Worm (Caenorhabditis elegans) whole organism, L2 larva: ENCODE data around the gene C15H9.4.
A peak's percentile ranks its signal among the peaks of the same experiment; 100 is the strongest.

Source experiments
- C34F6.9 ChIP-seq: fragments of 150-350 bp; optimal IDR thresholded peaks from 2 replicates; lab custom pipeline; 2014; ENCODE audit warnings: missing biosample characterization, missing genetic modification characterization
- R02D3.7 ChIP-seq: fragments of 150-350 bp; optimal IDR thresholded peaks from 2 replicates; lab custom pipeline; 2014; ENCODE audit warnings: missing biosample characterization, missing genetic modification characterization
- Y55F3AM.14 ChIP-seq: fragments of 200-800 bp; sonication (Bioruptor generic); optimal IDR thresholded peaks from 2 replicates; lab custom pipeline; 2018; ENCODE audit warnings: mild to moderate bottlenecking, missing genetic modification characterization, missing compliant biosample characterization
- ZK546.5 ChIP-seq: sonication (generic microtip); optimal IDR thresholded peaks from 2 replicates; lab custom pipeline; 2017; ENCODE audit warnings: missing biosample characterization, missing genetic modification characterization
- alr-1 ChIP-seq: fragments of 150-350 bp; optimal IDR thresholded peaks from 2 replicates; lab custom pipeline; 2014; ENCODE audit warnings: missing biosample characterization, missing genetic modification characterization
- aly-2 ChIP-seq: fragments of 150-350 bp; optimal IDR thresholded peaks from 2 replicates; lab custom pipeline; 2014; ENCODE audit warnings: missing biosample characterization, missing genetic modification characterization
- ama-1 ChIP-seq: fragments of 150-350 bp; optimal IDR thresholded peaks from 2 replicates; lab custom pipeline; 2018; ENCODE audit warnings: inconsistent platforms
- blmp-1 ChIP-seq: sonication (generic microtip); optimal IDR thresholded peaks from 2 replicates; lab custom pipeline; 2017; ENCODE audit warnings: missing genetic modification characterization, mild to moderate bottlenecking, missing compliant biosample characterization, antibody characterized with exemption, moderate library complexity; ENCODE audit not compliant: insufficient read depth
- ceh-16 ChIP-seq: fragments of 150-350 bp; optimal IDR thresholded peaks from 2 replicates; lab custom pipeline; 2014; ENCODE audit warnings: missing biosample characterization, missing genetic modification characterization
- ceh-82 ChIP-seq: fragments of 150-350 bp; optimal IDR thresholded peaks from 2 replicates; lab custom pipeline; 2014; ENCODE audit warnings: missing biosample characterization, missing genetic modification characterization
- crh-2 ChIP-seq: sonication (generic microtip); optimal IDR thresholded peaks from 2 replicates; lab custom pipeline; 2017; ENCODE audit warnings: missing biosample characterization, missing genetic modification characterization
- dmd-4 ChIP-seq: sonication (generic microtip); optimal IDR thresholded peaks from 2 replicates; lab custom pipeline; 2017; ENCODE audit warnings: missing biosample characterization, missing genetic modification characterization
- egl-27 ChIP-seq: sonication (generic microtip); optimal IDR thresholded peaks from 3 replicates; lab custom pipeline; 2017; ENCODE audit warnings: missing biosample characterization, missing genetic modification reagents, missing genetic modification characterization
- elt-1 ChIP-seq: fragments of 150-350 bp; optimal IDR thresholded peaks from 2 replicates; lab custom pipeline; 2014; ENCODE audit warnings: missing biosample characterization, missing genetic modification characterization
- elt-3 ChIP-seq: sonication (generic microtip); optimal IDR thresholded peaks from 2 replicates; lab custom pipeline; 2017; ENCODE audit warnings: missing biosample characterization, missing genetic modification characterization
- fos-1 ChIP-seq: fragments of 150-350 bp; optimal IDR thresholded peaks from 2 replicates; lab custom pipeline; 2014; ENCODE audit warnings: missing biosample characterization, missing genetic modification characterization
- gmeb-1 ChIP-seq: fragments of 150-350 bp; optimal IDR thresholded peaks from 2 replicates; lab custom pipeline; 2014; ENCODE audit warnings: missing biosample characterization, missing genetic modification characterization
- lin-11 ChIP-seq: fragments of 150-350 bp; sonication (generic microtip); optimal IDR thresholded peaks from 2 replicates; lab custom pipeline; 2014; ENCODE audit warnings: missing biosample characterization, missing genetic modification characterization, inconsistent platforms, mixed read lengths
- lin-13 ChIP-seq: fragments of 150-350 bp; optimal IDR thresholded peaks from 2 replicates; lab custom pipeline; 2014; ENCODE audit warnings: missing biosample characterization, missing genetic modification reagents, missing genetic modification characterization
- lin-39 ChIP-seq: fragments of 150-350 bp; optimal IDR thresholded peaks from 2 replicates; lab custom pipeline; 2014; ENCODE audit warnings: missing biosample characterization, missing genetic modification reagents, missing genetic modification characterization
- mab-5 ChIP-seq: fragments of 150-350 bp; optimal IDR thresholded peaks from 2 replicates; lab custom pipeline; 2014; ENCODE audit warnings: missing biosample characterization, missing genetic modification characterization
- mdl-1 ChIP-seq, 2 experiments: fragments of 150-350 bp in 1 of 2; sonication (generic microtip) in 1 of 2; optimal IDR thresholded peaks; 2 replicates each; lab custom pipeline; 2017; ENCODE audit warnings: missing biosample characterization in 2 of 2, missing genetic modification characterization in 2 of 2
- nhr-10 ChIP-seq: sonication (generic microtip); optimal IDR thresholded peaks from 2 replicates; lab custom pipeline; 2017; ENCODE audit warnings: missing biosample characterization, missing genetic modification characterization
- nhr-11 ChIP-seq: fragments of 150-350 bp; optimal IDR thresholded peaks from 2 replicates; lab custom pipeline; 2014; ENCODE audit warnings: missing biosample characterization, missing genetic modification characterization
- nhr-129 ChIP-seq: fragments of 150-350 bp; optimal IDR thresholded peaks from 2 replicates; lab custom pipeline; 2014; ENCODE audit warnings: missing biosample characterization, missing genetic modification characterization
- nhr-21 ChIP-seq: fragments of 150-350 bp; optimal IDR thresholded peaks from 2 replicates; lab custom pipeline; 2014; ENCODE audit warnings: missing biosample characterization, missing genetic modification characterization
- nhr-237 ChIP-seq: fragments of 150-350 bp; optimal IDR thresholded peaks from 2 replicates; lab custom pipeline; 2014; ENCODE audit warnings: missing biosample characterization, missing genetic modification characterization
- nhr-25 ChIP-seq: fragments of 150-350 bp; sonication (generic microtip); optimal IDR thresholded peaks from 3 replicates; lab custom pipeline; 2014; ENCODE audit warnings: missing biosample characterization, missing genetic modification characterization
- nhr-6 ChIP-seq: fragments of 150-350 bp; optimal IDR thresholded peaks from 2 replicates; lab custom pipeline; 2014; ENCODE audit warnings: missing biosample characterization, missing genetic modification characterization
- peb-1 ChIP-seq: fragments of 150-350 bp; optimal IDR thresholded peaks from 2 replicates; lab custom pipeline; 2014; ENCODE audit warnings: missing biosample characterization, missing genetic modification characterization
- sma-3 ChIP-seq: sonication (generic microtip); optimal IDR thresholded peaks from 2 replicates; lab custom pipeline; 2016; ENCODE audit warnings: missing genetic modification reagents, missing genetic modification characterization, missing compliant biosample characterization
- sma-9 ChIP-seq, 2 experiments: fragments of 150-350 bp in 1 of 2; sonication (generic microtip) in 1 of 2; optimal IDR thresholded peaks; 2 replicates each; lab custom pipeline; 2014 to 2016; ENCODE audit warnings: missing genetic modification characterization in 2 of 2, mild to moderate bottlenecking in 1 of 2, missing biosample characterization in 1 of 2, missing compliant biosample characterization in 1 of 2, missing genetic modification reagents in 1 of 2, moderate library complexity in 1 of 2
- unc-39 ChIP-seq: fragments of 150-350 bp; optimal IDR thresholded peaks from 2 replicates; lab custom pipeline; 2014; ENCODE audit warnings: missing biosample characterization, missing genetic modification characterization
- unc-55 ChIP-seq: fragments of 150-350 bp; sonication (generic microtip); optimal IDR thresholded peaks from 3 replicates; lab custom pipeline; 2014; ENCODE audit warnings: missing biosample characterization, missing genetic modification reagents, missing genetic modification characterization
- ztf-1 ChIP-seq: fragments of 200-800 bp; sonication (Bioruptor generic); conservative IDR thresholded peaks from 2 replicates; pipeline ENCODE4 v1.3.6; 2022; ENCODE audit warnings: missing genetic modification characterization, missing compliant biosample characterization
- ztf-11 ChIP-seq: sonication (generic microtip); optimal IDR thresholded peaks from 2 replicates; lab custom pipeline; 2017; ENCODE audit warnings: missing biosample characterization, missing genetic modification characterization
- ztf-4 ChIP-seq: fragments of 150-350 bp; optimal IDR thresholded peaks from 2 replicates; lab custom pipeline; 2014; ENCODE audit warnings: missing biosample characterization, missing genetic modification characterization

C15H9.4 gene

DNA sequence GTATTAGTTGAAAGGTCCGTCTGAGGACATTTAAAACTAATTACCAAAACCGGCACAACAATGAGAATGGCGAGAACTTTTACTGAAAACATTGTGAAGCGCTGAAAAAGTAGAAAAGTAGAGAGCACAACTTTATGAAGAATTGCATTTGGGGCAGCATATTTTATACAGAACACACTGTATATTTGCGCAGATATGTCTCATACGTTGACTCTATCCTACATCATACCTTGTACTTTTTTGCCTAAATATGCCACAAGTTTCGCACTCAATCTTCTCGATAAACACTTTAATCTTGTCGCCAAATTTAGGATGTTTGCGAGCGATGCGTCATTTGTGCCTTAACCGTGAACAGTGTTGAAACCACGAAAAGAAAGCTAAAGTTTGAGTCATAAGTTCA, 5.9 kb downstream of the C15H9.4 start, which contains the start of gene C15H9.11:
C15H9.11 (minus strand) TSS at position 101 of the 400 bp plus-strand sequence.
- TF ChIP-seq ceh-82 (no peak), nhr-11 (tag; lab: Kevin White, UChicago) (no peak), blmp-1 (no peak)

DNA sequence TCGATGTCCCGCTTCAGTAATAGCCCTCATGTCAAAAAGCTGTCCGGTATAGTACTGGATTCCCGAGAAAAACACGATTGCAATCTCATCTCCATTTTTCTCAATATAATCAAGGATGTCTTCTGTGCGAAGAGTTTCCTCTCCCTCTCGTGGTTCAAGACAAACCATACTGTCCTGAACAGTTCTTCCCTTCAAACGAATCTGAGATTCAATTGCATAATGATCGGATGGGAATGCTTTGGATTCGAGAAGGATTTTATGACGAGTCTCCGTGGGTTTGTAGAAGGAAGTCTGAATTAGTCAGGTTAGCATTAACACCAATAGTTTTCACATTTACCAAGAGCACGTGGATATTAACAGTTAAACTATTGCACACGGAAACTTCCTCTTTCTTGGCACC, 10.5 kb downstream of the C15H9.4 start:
- TF ChIP-seq aly-2, result no peak
- TF ChIP-seq unc-55 (GFP tag; lab: Kevin White, UChicago), result no peak
- TF ChIP-seq egl-27 (tag; lab: Kevin White, UChicago), result no peak
- TF ChIP-seq nhr-6 (tag; lab: Kevin White, UChicago), result no peak

DNA sequence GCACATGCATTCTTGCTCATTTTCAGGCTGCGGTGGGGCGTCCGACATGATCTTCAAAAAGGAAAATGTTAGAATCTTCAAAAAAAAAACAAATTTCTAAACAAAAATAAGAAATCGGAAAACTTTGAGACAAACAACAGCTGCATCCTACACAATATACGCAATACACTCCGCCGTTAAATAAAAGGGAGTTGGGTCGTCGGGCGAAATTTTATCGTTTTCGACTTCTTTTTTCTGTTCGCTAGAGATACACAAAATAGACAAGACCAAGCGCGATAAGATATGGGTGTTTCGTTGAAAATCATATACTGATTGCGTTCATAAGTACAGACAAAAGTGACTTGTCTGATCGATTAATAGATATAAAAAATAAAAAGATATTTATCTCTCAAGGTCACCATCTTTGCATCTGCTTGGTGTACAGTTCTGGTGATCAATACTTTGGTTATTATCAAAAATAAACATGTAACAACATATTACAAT, 11.9 kb downstream of the C15H9.4 start, which contains the start of gene kynu-1:
kynu-1 (minus strand) TSS at position 51 of the 483 bp plus-strand sequence.
- TF ChIP-seq egl-27 (tag; lab: Kevin White, UChicago), result peak; percentile 8
- TF ChIP-seq unc-39 (tag; lab: Kevin White, UChicago), result no peak
- no peak for TF ChIP-seq ceh-16 (tag; lab: Kevin White, UChicago)
- TF ChIP-seq R02D3.7 (tag; lab: Kevin White, UChicago), result no peak
- TF ChIP-seq elt-3 (tag; lab: Kevin White, UChicago), result no peak
- TF ChIP-seq blmp-1, result peak; percentile 42
- TF ChIP-seq peb-1 (tag; lab: Kevin White, UChicago), result no peak
- TF ChIP-seq lin-13 (GFP tag; lab: Kevin White, UChicago), result no peak
- peak; percentile 56 for TF ChIP-seq sma-9 (GFP tag; optimal IDR thresholded peaks at IDR 0.05; lab: Kevin White, UChicago)
- no peak for TF ChIP-seq sma-9 (tag; optimal IDR thresholded peaks at IDR 0.05; lab: Kevin White, UChicago)
- no peak for TF ChIP-seq ZK546.5
- peak; percentile 26 for TF ChIP-seq sma-3 (GFP tag; lab: Kevin White, UChicago)
- no peak for TF ChIP-seq unc-55 (GFP tag; lab: Kevin White, UChicago)
- TF ChIP-seq mab-5 (tag; lab: Kevin White, UChicago), result no peak
- TF ChIP-seq elt-1 (tag; lab: Kevin White, UChicago), result no peak
- TF ChIP-seq ztf-1 (GFP tag; lab: Robert Waterston, UW), result no peak
- no peak for TF ChIP-seq aly-2
- no peak for TF ChIP-seq alr-1 (tag; lab: Kevin White, UChicago)
- no peak for TF ChIP-seq Y55F3AM.14 (GFP tag; lab: Kevin White, UChicago)
- TF ChIP-seq nhr-21, result peak; percentile 27
- TF ChIP-seq nhr-6 (tag; lab: Kevin White, UChicago), result no peak
- peak; percentile 31 for TF ChIP-seq nhr-25 (tag; lab: Kevin White, UChicago)
- peak; percentile 0 for TF ChIP-seq gmeb-1 (tag; lab: Kevin White, UChicago)
- TF ChIP-seq crh-2 (tag; lab: Kevin White, UChicago), result no peak
- no peak for TF ChIP-seq C34F6.9
- peak; percentile 54 for TF ChIP-seq fos-1 (tag; lab: Kevin White, UChicago)
- no peak for TF ChIP-seq lin-39 (tag; lab: Kevin White, UChicago)
- no peak for TF ChIP-seq nhr-237 (tag; lab: Kevin White, UChicago)
- no peak for TF ChIP-seq lin-11 (tag; lab: Kevin White, UChicago)

DNA sequence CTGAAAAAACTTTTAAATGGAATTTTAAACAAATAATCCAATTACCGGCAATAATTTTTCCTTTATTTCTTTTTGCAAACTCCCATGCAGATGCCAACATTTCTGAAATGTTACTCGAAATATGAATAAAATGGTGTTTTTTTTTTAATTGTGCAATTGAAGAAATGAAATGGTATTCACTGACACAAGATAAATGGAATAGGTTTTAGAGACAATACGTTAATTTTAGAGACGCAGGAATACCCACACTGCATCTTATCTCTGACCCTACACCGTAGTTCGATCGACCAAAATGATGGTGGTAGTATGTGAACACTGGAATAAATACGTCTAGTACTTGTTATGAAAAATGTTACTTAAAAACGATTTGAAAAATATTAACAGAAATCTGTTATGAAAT, 15.4 kb downstream of the C15H9.4 start, which contains the start of gene prx-3:
prx-3 (minus strand) TSS at position 101 of the 400 bp plus-strand sequence.
- no peak for TF ChIP-seq ZK546.5
- no peak for TF ChIP-seq ceh-16 (tag; lab: Kevin White, UChicago)
- no peak for TF ChIP-seq ceh-82
- TF ChIP-seq nhr-11 (tag; lab: Kevin White, UChicago), result no peak
- TF ChIP-seq dmd-4 (tag; lab: Kevin White, UChicago), result no peak
- no peak for TF ChIP-seq unc-39 (tag; lab: Kevin White, UChicago)
- no peak for TF ChIP-seq sma-9 (GFP tag; optimal IDR thresholded peaks at IDR 0.05; lab: Kevin White, UChicago)
- TF ChIP-seq sma-9 (tag; optimal IDR thresholded peaks at IDR 0.05; lab: Kevin White, UChicago), result no peak
- TF ChIP-seq lin-13 (GFP tag; lab: Kevin White, UChicago), result no peak
- TF ChIP-seq ama-1, result no peak
- no peak for TF ChIP-seq elt-3 (tag; lab: Kevin White, UChicago)
- TF ChIP-seq C34F6.9, result no peak
- TF ChIP-seq mab-5 (tag; lab: Kevin White, UChicago), result no peak
- TF ChIP-seq ztf-4 (tag; lab: Kevin White, UChicago), result no peak
- no peak for TF ChIP-seq egl-27 (tag; lab: Kevin White, UChicago)
- no peak for TF ChIP-seq nhr-129 (tag; lab: Kevin White, UChicago)
- TF ChIP-seq mdl-1 (tag; optimal IDR thresholded peaks at IDR 0.05; lab: Kevin White, UChicago), result no peak
- TF ChIP-seq Y55F3AM.14 (GFP tag; lab: Kevin White, UChicago), result no peak
- no peak for TF ChIP-seq nhr-10 (tag; lab: Kevin White, UChicago)
- no peak for TF ChIP-seq elt-1 (tag; lab: Kevin White, UChicago)
- no peak for TF ChIP-seq ztf-11 (tag; lab: Kevin White, UChicago)
